Worm (Caenorhabditis elegans) whole organism, young adult: Measurements from ENCODE around the gene bus-1.

Source experiments
- C06A6.2 ChIP-seq: fragments of 200-800 bp; sonication (Bioruptor generic); conservative IDR thresholded peaks from 2 replicates; pipeline ENCODE4 v1.3.6; 2022; ENCODE audit warnings: missing genetic modification characterization, missing compliant biosample characterization
- F33H1.4 ChIP-seq: fragments of 200-800 bp; sonication (Bioruptor generic); IDR thresholded peaks from 2 replicates; pipeline ENCODE4 v1.3.6; 2022; ENCODE audit warnings: missing genetic modification reagents, missing genetic modification characterization, missing compliant biosample characterization
- F37B4.10 ChIP-seq: fragments of 200-800 bp; sonication (Bioruptor generic); IDR thresholded peaks from 2 replicates; pipeline ENCODE4 v1.3.6; 2022; ENCODE audit warnings: missing genetic modification characterization, missing compliant biosample characterization
- F52B5.7 ChIP-seq: sonication (generic microtip); optimal IDR thresholded peaks from 2 replicates; lab custom pipeline; 2016; ENCODE audit warnings: mild to moderate bottlenecking, missing genetic modification characterization, missing compliant biosample characterization
- F57C9.4 ChIP-seq: sonication (generic microtip); optimal IDR thresholded peaks from 2 replicates; lab custom pipeline; 2017; ENCODE audit warnings: mild to moderate bottlenecking, missing genetic modification characterization, missing compliant biosample characterization
- ZK185.1 ChIP-seq: sonication (generic microtip); optimal IDR thresholded peaks from 2 replicates; lab custom pipeline; 2016; ENCODE audit warnings: mild to moderate bottlenecking, missing genetic modification characterization, missing compliant biosample characterization; ENCODE audit not compliant: poor library complexity, severe bottlenecking
- akir-1 ChIP-seq: fragments of 200-800 bp; sonication (Bioruptor generic); optimal IDR thresholded peaks from 2 replicates; lab custom pipeline; 2018; ENCODE audit warnings: mild to moderate bottlenecking, missing genetic modification characterization, moderate library complexity, missing compliant biosample characterization
- atf-7 ChIP-seq: sonication (generic microtip); optimal IDR thresholded peaks from 2 replicates; lab custom pipeline; 2017; ENCODE audit warnings: mild to moderate bottlenecking, missing genetic modification characterization, missing compliant biosample characterization
- attf-6 ChIP-seq: fragments of 200-800 bp; sonication (Bioruptor generic); IDR thresholded peaks from 2 replicates; pipeline ENCODE4 v1.3.6; 2022; ENCODE audit warnings: missing genetic modification reagents, missing genetic modification characterization, missing compliant biosample characterization
- bed-1 ChIP-seq: fragments of 200-800 bp; sonication (Bioruptor generic); IDR thresholded peaks from 2 replicates; pipeline ENCODE4 v1.3.6; 2022; ENCODE audit warnings: missing genetic modification reagents, missing genetic modification characterization, missing compliant biosample characterization
- ccch-3 ChIP-seq: fragments of 200-800 bp; sonication (Bioruptor generic); optimal IDR thresholded peaks from 2 replicates; lab custom pipeline; 2018; ENCODE audit warnings: mild to moderate bottlenecking, missing genetic modification characterization, missing compliant biosample characterization
- cebp-1 ChIP-seq, 2 experiments: fragments of 200-800 bp in 1 of 2; sonication (Bioruptor generic) in 1 of 2; sonication (generic microtip) in 1 of 2; IDR thresholded peaks in 1 of 2; optimal IDR thresholded peaks in 1 of 2; 2 replicates each; pipeline versions ENCODE4 v1.3.6 to Lab custom; 2017 to 2022; ENCODE audit warnings: missing compliant biosample characterization in 2 of 2, missing genetic modification characterization in 2 of 2, mild to moderate bottlenecking in 1 of 2, missing genetic modification reagents in 1 of 2, moderate library complexity in 1 of 2
- ceh-27 ChIP-seq: fragments of 200-800 bp; sonication (Bioruptor generic); optimal IDR thresholded peaks from 2 replicates; lab custom pipeline; 2018; ENCODE audit warnings: mild to moderate bottlenecking, missing genetic modification characterization, moderate library complexity, missing compliant biosample characterization
- die-1 ChIP-seq: sonication (generic microtip); optimal IDR thresholded peaks from 2 replicates; lab custom pipeline; 2016; ENCODE audit warnings: missing genotype, mild to moderate bottlenecking, missing genetic modification characterization, missing compliant biosample characterization
- dpff-1 ChIP-seq: sonication (generic microtip); optimal IDR thresholded peaks from 2 replicates; lab custom pipeline; 2017; ENCODE audit warnings: mild to moderate bottlenecking, missing genetic modification characterization, missing compliant biosample characterization
- egl-18 ChIP-seq: fragments of 200-800 bp; sonication (Bioruptor generic); IDR thresholded peaks from 2 replicates; pipeline ENCODE4 v1.3.6; 2022; ENCODE audit warnings: missing genetic modification reagents, missing genetic modification characterization, missing compliant biosample characterization
- him-1 ChIP-seq: sonication (generic microtip); optimal IDR thresholded peaks from 2 replicates; lab custom pipeline; 2016; ENCODE audit warnings: missing genotype, missing genetic modification reagents, missing genetic modification characterization, missing compliant biosample characterization
- hlh-12 ChIP-seq: sonication (generic microtip); optimal IDR thresholded peaks from 2 replicates; lab custom pipeline; 2016; ENCODE audit warnings: missing genetic modification characterization, missing compliant biosample characterization
- hmg-20 ChIP-seq: fragments of 200-800 bp; sonication (Bioruptor generic); IDR thresholded peaks from 2 replicates; pipeline ENCODE4 v1.3.6; 2022; ENCODE audit warnings: missing genetic modification reagents, missing genetic modification characterization, missing compliant biosample characterization
- hrde-1 ChIP-seq: sonication (generic microtip); optimal IDR thresholded peaks from 2 replicates; lab custom pipeline; 2016; ENCODE audit warnings: missing genetic modification characterization, mild to moderate bottlenecking, missing compliant biosample characterization, moderate library complexity, missing genotype, missing genetic modification reagents, borderline replicate concordance
- lsl-1 ChIP-seq: fragments of 200-800 bp; sonication (Bioruptor generic); optimal IDR thresholded peaks from 2 replicates; lab custom pipeline; 2018; ENCODE audit warnings: mild to moderate bottlenecking, missing genetic modification characterization, moderate library complexity, missing compliant biosample characterization
- lsy-27 ChIP-seq: sonication (generic microtip); optimal IDR thresholded peaks from 2 replicates; lab custom pipeline; 2017; ENCODE audit warnings: missing genetic modification characterization, mild to moderate bottlenecking, missing compliant biosample characterization, antibody characterized with exemption, missing genotype, borderline replicate concordance; ENCODE audit not compliant: insufficient read depth
- mxl-1 ChIP-seq: sonication (generic microtip); optimal IDR thresholded peaks from 2 replicates; lab custom pipeline; 2016; ENCODE audit warnings: missing genetic modification characterization, missing compliant biosample characterization
- nfyb-1 ChIP-seq: fragments of 200-800 bp; sonication (Bioruptor generic); IDR thresholded peaks from 2 replicates; pipeline ENCODE4 v1.3.6; 2022; ENCODE audit warnings: missing genetic modification reagents, missing genetic modification characterization, missing compliant biosample characterization
- rcor-1 ChIP-seq: fragments of 200-800 bp; sonication (Bioruptor generic); IDR thresholded peaks from 2 replicates; pipeline ENCODE4 v1.3.6; 2022; ENCODE audit warnings: missing genetic modification reagents, missing genetic modification characterization, missing compliant biosample characterization
- rpc-1 ChIP-seq, 2 experiments: fragments of 150-350 bp in 1 of 2; sonication (generic microtip) in 1 of 2; optimal IDR thresholded peaks; 2 replicates each; lab custom pipeline; 2014 to 2018; ENCODE audit warnings: missing biosample characterization in 1 of 2, missing genetic modification characterization in 1 of 2, missing genetic modification reagents in 1 of 2, missing genotype in 1 of 2
- sdz-38 ChIP-seq: sonication (generic microtip); optimal IDR thresholded peaks from 2 replicates; lab custom pipeline; 2016; ENCODE audit warnings: missing genotype, missing genetic modification characterization, missing compliant biosample characterization
- snpc-4 ChIP-seq, 5 experiments: fragments of 150-350 bp in 1 of 5; sonication (generic microtip) in 4 of 5; optimal IDR thresholded peaks; 2 replicates each; lab custom pipeline; 2014 to 2018; ENCODE audit warnings: missing genetic modification characterization in 5 of 5, missing biosample characterization in 3 of 5, antibody characterized with exemption in 2 of 5, mild to moderate bottlenecking in 2 of 5, missing compliant biosample characterization in 2 of 5, missing genotype in 2 of 5, moderate library complexity in 2 of 5, missing genetic modification reagents in 1 of 5
- tlf-1 ChIP-seq: fragments of 200-800 bp; sonication (Bioruptor generic); optimal IDR thresholded peaks from 2 replicates; lab custom pipeline; 2018; ENCODE audit warnings: mild to moderate bottlenecking, missing genetic modification characterization, missing compliant biosample characterization
- unc-130 ChIP-seq: sonication (generic microtip); optimal IDR thresholded peaks from 2 replicates; lab custom pipeline; 2016; ENCODE audit warnings: missing genetic modification reagents, missing genetic modification characterization, missing compliant biosample characterization
- unc-62 ChIP-seq: fragments of 150-350 bp; optimal IDR thresholded peaks from 2 replicates; lab custom pipeline; 2014; ENCODE audit warnings: missing biosample characterization, missing genetic modification reagents, missing genetic modification characterization
- zim-3 ChIP-seq: sonication (generic microtip); optimal IDR thresholded peaks from 2 replicates; lab custom pipeline; 2017; ENCODE audit warnings: mild to moderate bottlenecking, missing genetic modification characterization, moderate library complexity, missing compliant biosample characterization
- ztf-18 ChIP-seq: sonication (generic microtip); optimal IDR thresholded peaks from 2 replicates; lab custom pipeline; 2016; ENCODE audit warnings: missing genotype, mild to moderate bottlenecking, missing genetic modification characterization, missing compliant biosample characterization
- ztf-25 ChIP-seq: fragments of 200-800 bp; sonication (Bioruptor generic); IDR thresholded peaks from 2 replicates; pipeline ENCODE4 v1.3.6; 2022; ENCODE audit warnings: missing genetic modification reagents, missing genetic modification characterization, missing compliant biosample characterization

The bus-1 gene

ce11 chrV:9024713-9025112 lies at the start of gene bus-1:
bus-1 (minus strand) TSS chrV:9024813.
- TF ChIP-seq egl-18 (no peak), unc-130 (GFP tag; lab: Kevin White, UChicago) (no peak), mxl-1 (no peak), akir-1 (GFP tag; lab: Kevin White, UChicago) (no peak), atf-7 (no peak), ceh-27 (GFP tag; lab: Kevin White, UChicago) (no peak), unc-62 (GFP tag; lab: Kevin White, UChicago) (no peak), F37B4.10 (GFP tag; lab: Robert Waterston, UW) (no peak), him-1 (tag; lab: Kevin White, UChicago) (no peak), lsy-27 (tag; lab: Kevin White, UChicago) (no peak), F57C9.4 (tag; lab: Kevin White, UChicago) (no peak), nfyb-1 (GFP tag; lab: Robert Waterston, UW) (no peak), rcor-1 (GFP tag; lab: Robert Waterston, UW) (no peak)

ce11 chrV:9073322-9074038 lies 48.9 kb upstream of the bus-1 start, which contains the start of gene oac-50:
oac-50 (minus strand) TSS chrV:9073540.
- TF ChIP-seq cebp-1 (GFP tag; IDR thresholded peaks at IDR 0.05; lab: Robert Waterston, UW) (no peak), cebp-1 (tag; optimal IDR thresholded peaks at IDR 0.05; lab: Kevin White, UChicago) (peak; percentile 18), ZK185.1 (tag; lab: Kevin White, UChicago) (no peak), bed-1 (GFP tag; lab: Robert Waterston, UW) (no peak)

- TF ChIP-seq hlh-12 (tag; lab: Kevin White, UChicago) = no peak
- no peak for TF ChIP-seq lsl-1 (GFP tag; lab: Kevin White, UChicago)
- no peak for TF ChIP-seq ccch-3
- no peak for TF ChIP-seq F52B5.7 (tag; lab: Kevin White, UChicago)
- no peak for TF ChIP-seq F33H1.4 (GFP tag; lab: Robert Waterston, UW)
- no peak for TF ChIP-seq snpc-4 (GFP tag; optimal IDR thresholded peaks at IDR 0.05; lab: Kevin White, UChicago)
- no peak for TF ChIP-seq snpc-4 (tag; optimal IDR thresholded peaks at IDR 0.05; lab: Kevin White, UChicago)
- no peak for TF ChIP-seq die-1
- TF ChIP-seq hrde-1 = no peak
- TF ChIP-seq ztf-25 = no peak
- no peak for TF ChIP-seq rpc-1 (optimal IDR thresholded peaks at IDR 0.05; lab: Kevin White, UChicago)
- no peak for TF ChIP-seq rpc-1 (tag; optimal IDR thresholded peaks at IDR 0.05; lab: Kevin White, UChicago)
- no peak for TF ChIP-seq hmg-20 (GFP tag; lab: Robert Waterston, UW)
- TF ChIP-seq zim-3 = no peak
- TF ChIP-seq C06A6.2 = no peak
- TF ChIP-seq tlf-1 (GFP tag; lab: Kevin White, UChicago) = no peak
- no peak for TF ChIP-seq dpff-1 (tag; lab: Kevin White, UChicago)
- no peak for TF ChIP-seq sdz-38 (tag; lab: Kevin White, UChicago)
- TF ChIP-seq attf-6 = no peak
- no peak for TF ChIP-seq F57C9.4 (tag; lab: Kevin White, UChicago)
- no peak for TF ChIP-seq ztf-18
These were observed 45.1 kb upstream of the bus-1 start, which contains the start of gene T27E4.5 for ce11 chrV:9069680-9070079. T27E4.5 (minus strand) TSS chrV:9069780.
